Worm (Caenorhabditis elegans) whole organism, late embryonic: ENCODE measurements around the gene irld-59.

Experiments
- C38D4.7 ChIP-seq: fragments of 200-800 bp; sonication (Bioruptor generic); optimal IDR thresholded peaks from 2 replicates; lab custom pipeline; 2018; ENCODE audit warnings: mild to moderate bottlenecking, missing genetic modification characterization, moderate library complexity, missing compliant biosample characterization
- F13H6.1 ChIP-seq: sonication (generic microtip); optimal IDR thresholded peaks from 2 replicates; lab custom pipeline; 2016; ENCODE audit warnings: missing genetic modification characterization, missing compliant biosample characterization
- K02D7.2 ChIP-seq: sonication (generic microtip); optimal IDR thresholded peaks from 2 replicates; lab custom pipeline; 2017; ENCODE audit warnings: mild to moderate bottlenecking, missing genetic modification characterization, missing compliant biosample characterization
- Y22D7AL.16 ChIP-seq: sonication (generic microtip); optimal IDR thresholded peaks from 2 replicates; lab custom pipeline; 2016; ENCODE audit warnings: missing genetic modification characterization, missing compliant biosample characterization
- ceh-14 ChIP-seq: sonication (generic microtip); optimal IDR thresholded peaks from 2 replicates; lab custom pipeline; 2016; ENCODE audit warnings: missing genotype, missing genetic modification characterization, missing compliant biosample characterization
- ceh-18 ChIP-seq: sonication (generic microtip); optimal IDR thresholded peaks from 2 replicates; lab custom pipeline; 2016; ENCODE audit warnings: missing genetic modification characterization, missing compliant biosample characterization
- ceh-19 ChIP-seq: fragments of 200-800 bp; sonication (Bioruptor generic); optimal IDR thresholded peaks from 2 replicates; lab custom pipeline; 2018; ENCODE audit warnings: mild to moderate bottlenecking, missing genetic modification characterization, missing compliant biosample characterization
- ceh-22 ChIP-seq: sonication (generic microtip); optimal IDR thresholded peaks from 2 replicates; lab custom pipeline; 2017; ENCODE audit warnings: missing biosample characterization, missing genetic modification characterization
- ceh-30 ChIP-seq: fragments of 150-350 bp; optimal IDR thresholded peaks from 2 replicates; lab custom pipeline; 2014; ENCODE audit warnings: missing biosample characterization, missing genetic modification characterization
- ceh-31 ChIP-seq: sonication (generic microtip); optimal IDR thresholded peaks from 2 replicates; lab custom pipeline; 2016; ENCODE audit warnings: missing genetic modification characterization, missing compliant biosample characterization
- ceh-48 ChIP-seq: sonication (generic microtip); optimal IDR thresholded peaks from 2 replicates; lab custom pipeline; 2016; ENCODE audit warnings: missing genetic modification characterization, inconsistent platforms, missing compliant biosample characterization
- ceh-6 ChIP-seq: fragments of 200-800 bp; sonication (Bioruptor generic); optimal IDR thresholded peaks from 2 replicates; lab custom pipeline; 2018; ENCODE audit warnings: mild to moderate bottlenecking, missing genetic modification characterization, missing compliant biosample characterization
- ceh-9 ChIP-seq: sonication (generic microtip); optimal IDR thresholded peaks from 2 replicates; lab custom pipeline; 2016; ENCODE audit warnings: mild to moderate bottlenecking, missing genetic modification characterization, inconsistent platforms, missing compliant biosample characterization
- che-1 ChIP-seq: sonication (generic microtip); optimal IDR thresholded peaks from 2 replicates; lab custom pipeline; 2016; ENCODE audit warnings: mild to moderate bottlenecking, missing genetic modification characterization, missing compliant biosample characterization
- dmd-4 ChIP-seq: sonication (generic microtip); optimal IDR thresholded peaks from 2 replicates; lab custom pipeline; 2016; ENCODE audit warnings: borderline replicate concordance, missing genetic modification characterization, missing compliant biosample characterization
- elt-4 ChIP-seq: sonication (generic microtip); optimal IDR thresholded peaks from 2 replicates; lab custom pipeline; 2016; ENCODE audit warnings: missing genetic modification characterization, missing compliant biosample characterization
- ets-4 ChIP-seq: sonication (generic microtip); optimal IDR thresholded peaks from 2 replicates; lab custom pipeline; 2016; ENCODE audit warnings: missing genetic modification characterization, missing compliant biosample characterization
- eyg-1 ChIP-seq: sonication (generic microtip); optimal IDR thresholded peaks from 2 replicates; lab custom pipeline; 2016; ENCODE audit warnings: missing genotype, missing genetic modification characterization, missing compliant biosample characterization
- fax-1 ChIP-seq: sonication (generic microtip); optimal IDR thresholded peaks from 2 replicates; lab custom pipeline; 2016; ENCODE audit warnings: missing genotype, missing genetic modification characterization, missing compliant biosample characterization
- fkh-10 ChIP-seq: fragments of 150-350 bp; optimal IDR thresholded peaks from 2 replicates; lab custom pipeline; 2014; ENCODE audit warnings: missing biosample characterization, missing genetic modification reagents, missing genetic modification characterization
- hlh-6 ChIP-seq: sonication (generic microtip); optimal IDR thresholded peaks from 2 replicates; lab custom pipeline; 2016; ENCODE audit warnings: missing genotype, missing genetic modification characterization, missing compliant biosample characterization
- hlh-8 ChIP-seq: sonication (generic microtip); optimal IDR thresholded peaks from 2 replicates; lab custom pipeline; 2016; ENCODE audit warnings: missing genotype, missing genetic modification characterization, missing compliant biosample characterization
- lim-6 ChIP-seq: sonication (generic microtip); optimal IDR thresholded peaks from 2 replicates; lab custom pipeline; 2016; ENCODE audit warnings: missing genetic modification characterization, missing compliant biosample characterization
- madf-2 ChIP-seq: sonication (generic microtip); optimal IDR thresholded peaks from 2 replicates; lab custom pipeline; 2017; ENCODE audit warnings: missing genetic modification characterization, missing compliant biosample characterization
- mec-3 ChIP-seq: sonication (generic microtip); optimal IDR thresholded peaks from 2 replicates; lab custom pipeline; 2016; ENCODE audit warnings: borderline replicate concordance, missing genetic modification characterization, missing compliant biosample characterization
- nfya-1 ChIP-seq: sonication (generic microtip); optimal IDR thresholded peaks from 2 replicates; lab custom pipeline; 2017; ENCODE audit warnings: missing genetic modification characterization, mild to moderate bottlenecking, missing compliant biosample characterization, antibody characterized with exemption, moderate library complexity
- pat-9 ChIP-seq: fragments of 200-800 bp; sonication (Bioruptor generic); optimal IDR thresholded peaks from 2 replicates; lab custom pipeline; 2018; ENCODE audit warnings: mild to moderate bottlenecking, missing genetic modification characterization, moderate library complexity, missing compliant biosample characterization
- pax-1 ChIP-seq: fragments of 150-350 bp; optimal IDR thresholded peaks from 2 replicates; lab custom pipeline; 2014; ENCODE audit warnings: missing biosample characterization, missing genetic modification characterization
- pha-4 ChIP-seq: fragments of 150-350 bp; optimal IDR thresholded peaks from 2 replicates; lab custom pipeline; 2018; ENCODE audit warnings: missing biosample characterization, missing genetic modification reagents, missing genetic modification characterization
- rnt-1 ChIP-seq: sonication (generic microtip); optimal IDR thresholded peaks from 2 replicates; lab custom pipeline; 2016; ENCODE audit warnings: missing genetic modification characterization, missing compliant biosample characterization
- sox-4 ChIP-seq: sonication (generic microtip); optimal IDR thresholded peaks from 2 replicates; lab custom pipeline; 2017; ENCODE audit warnings: mild to moderate bottlenecking, missing genetic modification characterization, inconsistent platforms, missing compliant biosample characterization
- syd-9 ChIP-seq: sonication (generic microtip); optimal IDR thresholded peaks from 2 replicates; lab custom pipeline; 2016; ENCODE audit warnings: mild to moderate bottlenecking, missing genetic modification characterization, moderate library complexity, missing compliant biosample characterization
- tbx-2 ChIP-seq: sonication (generic microtip); optimal IDR thresholded peaks from 2 replicates; lab custom pipeline; 2016; ENCODE audit warnings: missing genetic modification characterization, missing compliant biosample characterization
- tbx-7 ChIP-seq: sonication (generic microtip); optimal IDR thresholded peaks from 2 replicates; lab custom pipeline; 2016; ENCODE audit warnings: missing genotype, missing genetic modification characterization, missing compliant biosample characterization
- ttx-3 ChIP-seq: sonication (generic microtip); optimal IDR thresholded peaks from 2 replicates; lab custom pipeline; 2016; ENCODE audit warnings: missing genetic modification reagents, missing genetic modification characterization, missing compliant biosample characterization
- unc-3 ChIP-seq, 2 experiments: fragments of 200-800 bp in 1 of 2; sonication (Bioruptor generic) in 1 of 2; sonication (generic microtip) in 1 of 2; conservative IDR thresholded peaks in 1 of 2; optimal IDR thresholded peaks in 1 of 2; 2 replicates each; pipeline versions ENCODE4 v1.3.6 to Lab custom; 2016 to 2022; ENCODE audit warnings: missing compliant biosample characterization in 2 of 2, missing genetic modification characterization in 2 of 2, missing genetic modification reagents in 1 of 2
- unc-42 ChIP-seq: sonication (generic microtip); optimal IDR thresholded peaks from 2 replicates; lab custom pipeline; 2016; ENCODE audit warnings: missing genotype, missing genetic modification characterization, missing compliant biosample characterization
- unc-86 ChIP-seq: sonication (generic microtip); optimal IDR thresholded peaks from 2 replicates; lab custom pipeline; 2016; ENCODE audit warnings: missing genetic modification characterization, missing compliant biosample characterization

The irld-59 gene

DNA sequence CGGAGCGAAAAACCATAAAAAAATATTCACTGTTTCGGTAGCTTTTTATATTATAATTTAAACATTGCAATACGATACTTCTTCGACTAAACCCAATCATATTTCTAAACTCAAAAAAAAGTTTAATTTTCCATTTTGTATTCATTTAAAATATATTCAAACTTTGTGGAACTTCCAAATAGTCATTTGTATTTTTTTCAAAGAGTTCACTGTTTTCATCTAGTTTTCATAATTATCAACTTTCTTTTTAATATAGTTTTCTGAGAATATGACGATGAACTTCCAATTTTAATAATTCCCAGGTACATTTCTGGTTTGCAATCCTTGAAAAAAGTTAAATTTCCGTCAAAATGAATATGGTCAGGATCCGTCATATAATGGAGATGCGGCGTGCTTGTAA, 24.4 kb downstream of the irld-59 start, which contains the start of gene cpna-4:
Gene cpna-4, plus strand, starts transcription at position 301 of the 400 bp plus-strand sequence.
- TF ChIP-seq C38D4.7 (GFP tag; lab: Kevin White, UChicago) (no peak), fax-1 (tag; lab: Kevin White, UChicago) (no peak), dmd-4 (tag; lab: Kevin White, UChicago) (no peak), elt-4 (tag; lab: Kevin White, UChicago) (no peak), ceh-22 (no peak), pha-4 (no peak), lim-6 (tag; lab: Kevin White, UChicago) (no peak), ceh-30 (no peak), madf-2 (tag; lab: Kevin White, UChicago) (no peak), ceh-19 (no peak), mec-3 (tag; lab: Kevin White, UChicago) (no peak), ceh-9 (tag; lab: Kevin White, UChicago) (no peak), hlh-8 (tag; lab: Kevin White, UChicago) (no peak), ceh-14 (tag; lab: Kevin White, UChicago) (no peak), F13H6.1 (tag; lab: Kevin White, UChicago) (no peak), K02D7.2 (tag; lab: Kevin White, UChicago) (no peak)

DNA sequence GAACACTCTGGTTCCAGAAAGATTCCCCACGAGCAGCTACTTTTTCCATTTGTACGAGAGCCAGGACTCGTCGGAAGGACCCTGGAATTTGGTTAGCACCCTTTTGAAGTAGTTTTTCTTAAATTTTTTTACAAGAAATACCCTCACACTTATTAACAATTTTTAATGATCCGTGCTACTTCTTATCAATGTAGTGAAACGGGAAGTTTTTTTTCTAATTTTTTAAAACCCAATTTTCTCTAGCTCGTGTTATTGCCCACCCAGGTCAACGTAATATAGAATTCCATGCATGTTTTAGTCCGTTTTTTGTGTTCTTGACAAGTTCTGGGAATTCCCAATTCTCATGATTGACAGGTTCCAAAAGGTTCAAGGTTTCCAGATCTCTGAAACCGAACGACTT, 25.0 kb downstream of the irld-59 start:
- TF ChIP-seq syd-9 (tag; lab: Kevin White, UChicago): no peak
- TF ChIP-seq unc-3 (GFP tag; conservative IDR thresholded peaks at IDR 0.05; lab: Robert Waterston, UW): no peak
- TF ChIP-seq unc-3 (tag; optimal IDR thresholded peaks at IDR 0.05; lab: Kevin White, UChicago): no peak
- TF ChIP-seq tbx-7 (tag; lab: Kevin White, UChicago): no peak
- no peak for TF ChIP-seq ceh-48 (tag; lab: Kevin White, UChicago)
- no peak for TF ChIP-seq fkh-10 (GFP tag; lab: Kevin White, UChicago)
- no peak for TF ChIP-seq pha-4
- no peak for TF ChIP-seq ceh-31 (tag; lab: Kevin White, UChicago)
- no peak for TF ChIP-seq unc-86 (tag; lab: Kevin White, UChicago)
- TF ChIP-seq ttx-3: no peak
- no peak for TF ChIP-seq unc-42
- no peak for TF ChIP-seq pat-9 (tag; lab: Kevin White, UChicago)
- no peak for TF ChIP-seq hlh-8 (tag; lab: Kevin White, UChicago)
- no peak for TF ChIP-seq hlh-6
- TF ChIP-seq pax-1 (tag; lab: Kevin White, UChicago): no peak
- no peak for TF ChIP-seq eyg-1
- TF ChIP-seq, all 69 proteins: peak for 0

DNA sequence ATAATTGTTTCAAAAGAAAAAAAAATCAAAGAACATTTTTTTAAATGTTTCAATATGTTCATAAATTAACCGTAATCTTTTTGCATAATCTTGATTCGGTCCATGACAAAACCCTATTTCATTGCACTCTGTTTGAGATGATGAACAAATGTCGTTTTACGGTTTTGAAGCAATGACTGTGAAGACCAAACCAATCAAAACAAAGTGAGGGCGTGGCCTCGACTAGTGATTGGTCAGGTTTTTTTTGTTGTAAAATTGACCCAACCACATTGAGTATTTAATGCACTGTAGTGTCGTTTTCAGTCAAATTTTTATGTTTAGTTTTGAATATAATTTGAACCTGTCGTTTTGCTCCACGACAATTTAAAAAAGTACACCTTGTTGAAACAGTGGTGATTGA, 40.6 kb downstream of the irld-59 start:
- TF ChIP-seq lim-6 (tag; lab: Kevin White, UChicago) (no peak), nfya-1 (peak; percentile 59)

DNA sequence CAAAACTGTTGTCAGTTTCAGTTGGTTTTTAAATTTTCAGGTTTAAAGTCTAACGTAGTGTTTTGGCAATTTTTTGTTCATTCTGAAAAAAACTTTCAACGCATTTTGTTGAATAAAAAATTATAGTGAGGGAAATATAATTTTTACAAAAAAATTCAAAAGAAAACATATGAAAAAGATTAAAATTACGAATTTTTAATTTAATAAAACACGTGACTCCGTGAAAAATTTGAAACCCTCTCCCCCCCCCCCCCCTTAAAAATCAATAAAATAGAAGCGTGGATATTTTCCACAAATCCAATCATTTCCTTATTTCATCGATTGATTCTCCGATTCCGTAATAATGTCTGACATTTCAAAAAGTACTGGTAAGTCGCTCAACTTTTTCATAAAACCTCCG, 41.3 kb downstream of the irld-59 start, which contains the start of gene Y73F8A.20:
Gene Y73F8A.20, plus strand, starts transcription at position 301 of the 400 bp plus-strand sequence.
- TF ChIP-seq rnt-1 (tag; lab: Kevin White, UChicago) (no peak), K02D7.2 (tag; lab: Kevin White, UChicago) (no peak), che-1 (tag; lab: Kevin White, UChicago) (no peak), tbx-2 (no peak), sox-4 (no peak), ttx-3 (no peak), syd-9 (tag; lab: Kevin White, UChicago) (no peak), ets-4 (tag; lab: Kevin White, UChicago) (no peak), ceh-30 (no peak), ceh-6 (GFP tag; lab: Kevin White, UChicago) (no peak), Y22D7AL.16 (tag; lab: Kevin White, UChicago) (no peak), ceh-18 (no peak)
